Fruit fly (Drosophila melanogaster): ENCODE data around the gene KrT95D.

KrT95D gene

DNA sequence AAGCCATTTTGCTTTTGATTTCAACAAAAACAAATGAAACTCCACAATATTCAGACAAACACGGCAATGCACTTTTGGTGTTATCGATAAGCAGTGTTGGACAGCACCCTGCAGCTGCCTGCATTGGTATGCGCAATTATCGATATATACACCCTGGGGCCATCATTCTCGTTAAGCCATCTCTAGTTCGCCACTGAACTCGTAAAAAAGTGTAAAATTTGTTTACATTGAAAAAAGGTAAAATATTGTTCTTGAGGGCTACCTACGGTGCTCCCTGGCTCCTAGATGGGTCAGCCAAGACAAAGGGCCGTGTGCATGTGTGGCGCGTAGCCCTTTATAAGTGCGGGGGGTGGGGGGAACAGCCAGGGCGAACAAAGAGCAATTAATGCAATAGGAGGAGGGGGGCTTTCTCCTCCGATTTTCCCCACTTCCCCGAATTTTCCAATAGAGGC, 45.1 kb downstream of the KrT95D start, which contains the start of the genes CG13603 and CG5902 (continued):
- no peak for TF ChIP-seq ap (GFP tag; IDR thresholded peaks at IDR 0.05)
- TF ChIP-seq Ssrp (tag; optimal IDR thresholded peaks at IDR 0.05), result no peak
- peak; percentile 70 for TF ChIP-seq Antp (GFP tag; optimal IDR thresholded peaks at IDR 0.05)
- TF ChIP-seq Dfd (GFP tag; optimal IDR thresholded peaks at IDR 0.05), result no peak
- no peak for TF ChIP-seq psq (GFP tag; optimal IDR thresholded peaks at IDR 0.05)
- TF ChIP-seq CG13123 (GFP tag; optimal IDR thresholded peaks at IDR 0.05), result peak; percentile 23
- 0 out of 3 replicates have a peak, but pooled peaks have one; percentile 9 for TF ChIP-seq gce (GFP tag; IDR thresholded peaks at IDR 0.05)
- TF ChIP-seq ase (GFP tag; IDR thresholded peaks at IDR 0.05), result no peak
- no peak for TF ChIP-seq eyg (GFP tag; optimal IDR thresholded peaks at IDR 0.05)
- peak; percentile 55 for TF ChIP-seq ftz-f1 (GFP tag; optimal IDR thresholded peaks at IDR 0.05)
- no peak for TF ChIP-seq cato (GFP tag; optimal IDR thresholded peaks at IDR 0.05; ENCODE audit: borderline replicate concordance)
- TF ChIP-seq ssp (GFP tag; IDR thresholded peaks at IDR 0.05), result peak; percentile 35; the same call in 1 of the 2 replicates
- no peak for TF ChIP-seq kah (GFP tag; optimal IDR thresholded peaks at IDR 0.05)
- no peak for TF ChIP-seq CG4707 (GFP tag; optimal IDR thresholded peaks at IDR 0.05)
- no peak for TF ChIP-seq C15 (GFP tag; IDR thresholded peaks at IDR 0.05)
- no peak for TF ChIP-seq CG14050 (GFP tag; IDR thresholded peaks at IDR 0.05)
- TF ChIP-seq ewg (GFP tag; optimal IDR thresholded peaks at IDR 0.05), result peak; percentile 63
- no peak for TF ChIP-seq ac (GFP tag; optimal IDR thresholded peaks at IDR 0.05)
- no peak for TF ChIP-seq CG6175 (GFP tag; IDR thresholded peaks at IDR 0.05)
- TF ChIP-seq Chrac-16 (GFP tag; optimal IDR thresholded peaks at IDR 0.05), result peak; percentile 50
- TF ChIP-seq nerfin-1 (tag; optimal IDR thresholded peaks at IDR 0.05), result peak; percentile 99
- TF ChIP-seq CG6813 (GFP tag; optimal IDR thresholded peaks at IDR 0.05), result no peak
- TF ChIP-seq Poxn (GFP tag; IDR thresholded peaks at IDR 0.05), result no peak
- no peak for TF ChIP-seq Fer2 (tag; optimal IDR thresholded peaks at IDR 0.05)
- TF ChIP-seq CG11247 (GFP tag; IDR thresholded peaks at IDR 0.05), result 0 out of 2 replicates have a peak, but pooled peaks have one; percentile 22
- TF ChIP-seq CG9932 (GFP tag; IDR thresholded peaks at IDR 0.05), result peak; percentile 76
- no peak for TF ChIP-seq CG31388 (GFP tag; optimal IDR thresholded peaks at IDR 0.05)
- TF ChIP-seq CG43689 (GFP tag; IDR thresholded peaks at IDR 0.05), result no peak
- peak; percentile 56 for TF ChIP-seq chn (GFP tag; optimal IDR thresholded peaks at IDR 0.05)
- no peak for TF ChIP-seq Six4 (GFP tag; optimal IDR thresholded peaks at IDR 0.05)
- TF ChIP-seq CG2875 (GFP tag; optimal IDR thresholded peaks at IDR 0.05), result no peak
- no peak for TF ChIP-seq B-H2 (GFP tag; optimal IDR thresholded peaks at IDR 0.05)
- no peak for TF ChIP-seq CG1529 (GFP tag; optimal IDR thresholded peaks at IDR 0.05)
- TF ChIP-seq Ets97D (GFP tag; optimal IDR thresholded peaks at IDR 0.05), result peak; percentile 80
- TF ChIP-seq sna (GFP tag; IDR thresholded peaks at IDR 0.05; ENCODE audit: partially characterized antibody), result peak; percentile 65
- peak; percentile 57; the same call in 1 of the 3 replicates for TF ChIP-seq CG7963 (GFP tag; IDR thresholded peaks at IDR 0.05; ENCODE audit: partially characterized antibody)
- no peak for TF ChIP-seq CG11695 (GFP tag; IDR thresholded peaks at IDR 0.05)
- no peak for TF ChIP-seq grau (tag; optimal IDR thresholded peaks at IDR 0.05)
- TF ChIP-seq dpn (GFP tag; optimal IDR thresholded peaks at IDR 0.05), result peak; percentile 60 to 62
- TF ChIP-seq gsb (GFP tag; IDR thresholded peaks at IDR 0.05), result no peak
- no peak for TF ChIP-seq CG6765 (GFP tag; optimal IDR thresholded peaks at IDR 0.05)
- no peak for TF ChIP-seq CG7839 (tag; optimal IDR thresholded peaks at IDR 0.05)
- peak; percentile 67 for TF ChIP-seq CG3847 (GFP tag; IDR thresholded peaks at IDR 0.05)
- TF ChIP-seq CG10366 (GFP tag; IDR thresholded peaks at IDR 0.05), result peak; percentile 37
- TF ChIP-seq hkb (optimal IDR thresholded peaks at IDR 0.05), result no peak
- TF ChIP-seq hkb (GFP tag; IDR thresholded peaks at IDR 0.05), result 0 out of 2 replicates have a peak, but pooled peaks have one; percentile 38
- TF ChIP-seq knrl (GFP tag; IDR thresholded peaks at IDR 0.05; ENCODE audit: partially characterized antibody), result peak; percentile 82
- TF ChIP-seq sd (tag; optimal IDR thresholded peaks at IDR 0.05), result peak; percentile 100
- peak; percentile 44 for TF ChIP-seq zen (tag; optimal IDR thresholded peaks at IDR 0.05)
- peak; percentile 12 for TF ChIP-seq kay (GFP tag; optimal IDR thresholded peaks at IDR 0.05)
- TF ChIP-seq CG7556 (GFP tag; optimal IDR thresholded peaks at IDR 0.05), result no peak
- TF ChIP-seq fd96Cb (tag; optimal IDR thresholded peaks at IDR 0.05), result no peak

Data from whole organism, embryonic.